Worm (Caenorhabditis elegans) whole organism, midembryonic: ENCODE data around the gene T13G4.1.

Source experiments
- cog-1 ChIP-seq: sonication (generic microtip); optimal IDR thresholded peaks from 2 replicates; lab custom pipeline; 2016; ENCODE audit warnings: missing genetic modification characterization, missing compliant biosample characterization
- med-1 ChIP-seq: sonication (generic microtip); optimal IDR thresholded peaks from 2 replicates; lab custom pipeline; 2017; ENCODE audit warnings: missing genetic modification characterization, mild to moderate bottlenecking, missing compliant biosample characterization, antibody characterized with exemption, missing genetic modification reagents; ENCODE audit not compliant: insufficient read depth
- ref-1 ChIP-seq: fragments of 200-800 bp; sonication (Bioruptor generic); conservative IDR thresholded peaks from 2 replicates; pipeline ENCODE4 v1.3.6; 2022; ENCODE audit warnings: missing genetic modification reagents, missing genetic modification characterization, missing compliant biosample characterization
- tab-1 ChIP-seq: fragments of 200-800 bp; sonication (Bioruptor generic); IDR thresholded peaks from 2 replicates; pipeline ENCODE4 v1.3.6; 2022; ENCODE audit warnings: missing genetic modification characterization, missing compliant biosample characterization
- ztf-23 ChIP-seq: fragments of 200-800 bp; sonication (Bioruptor generic); IDR thresholded peaks from 2 replicates; pipeline ENCODE4 v1.3.6; 2022; ENCODE audit warnings: missing genetic modification reagents, missing genetic modification characterization, missing compliant biosample characterization
- ztf-29 ChIP-seq: fragments of 200-800 bp; sonication (Bioruptor generic); IDR thresholded peaks from 2 replicates; pipeline ENCODE4 v1.3.6; 2022; ENCODE audit warnings: missing genetic modification reagents, missing genetic modification characterization, missing compliant biosample characterization

DNA sequence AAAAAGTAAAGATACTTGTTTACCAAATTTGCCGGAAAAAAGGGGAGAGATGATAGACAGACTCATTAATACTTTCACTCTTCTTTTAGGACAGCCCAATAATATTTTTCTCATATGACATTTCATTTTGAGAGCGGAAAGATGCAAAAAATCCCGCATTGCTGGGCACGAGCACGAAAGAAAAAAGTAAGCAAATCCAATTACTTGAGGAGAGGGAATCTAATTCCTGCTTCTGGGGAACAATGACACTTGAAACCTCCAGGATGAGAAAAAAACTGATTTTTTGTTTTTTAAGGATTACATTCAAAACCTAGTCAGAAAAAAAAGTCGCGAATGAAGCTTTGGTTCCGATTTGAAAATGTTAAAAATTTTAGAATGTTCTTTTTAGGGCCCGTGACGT, 23.9 kb downstream of the T13G4.1 start:
- TF ChIP-seq med-1 (GFP tag; lab: Kevin White, UChicago) (no peak), ztf-29 (GFP tag; lab: Robert Waterston, UW) (no peak), cog-1 (tag; lab: Kevin White, UChicago) (no peak), tab-1 (GFP tag; lab: Robert Waterston, UW) (no peak), ztf-23 (no peak), ref-1 (GFP tag; lab: Robert Waterston, UW) (no peak)
